Fruit fly (Drosophila melanogaster) whole organism, embryonic: ENCODE data around the gene jhamt.

Source experiments
- CG10209 ChIP-seq: fragments of 200-800 bp; sonication (Bioruptor generic); optimal IDR thresholded peaks from 3 replicates; lab custom pipeline; 2017; ENCODE audit warnings: missing biosample characterization, mild to moderate bottlenecking, missing genetic modification characterization, missing genetic modification reagents
- CG1024 ChIP-seq: fragments of 200-800 bp; sonication (Bioruptor generic); IDR thresholded peaks from 2 replicates; pipeline ENCODE4 v1.3.6; 2022; ENCODE audit warnings: missing biosample characterization, missing genetic modification characterization
- CG11085 ChIP-seq: fragments of 200-800 bp; sonication (Bioruptor generic); IDR thresholded peaks from 2 replicates; pipeline ENCODE4 v1.3.6; 2022; ENCODE audit warnings: missing biosample characterization, missing genetic modification characterization
- CG11560 ChIP-seq: fragments of 200-800 bp; sonication (Bioruptor generic); IDR thresholded peaks from 3 replicates; pipeline ENCODE4 v1.3.6; 2022; ENCODE audit warnings: missing biosample characterization, missing genetic modification characterization
- CG12071 ChIP-seq: fragments of 200-800 bp; sonication (Bioruptor generic); optimal IDR thresholded peaks from 3 replicates; lab custom pipeline; 2018; ENCODE audit warnings: missing biosample characterization, mild to moderate bottlenecking, missing genetic modification characterization
- CG12155 ChIP-seq: fragments of 200-800 bp; sonication (Bioruptor generic); optimal IDR thresholded peaks from 3 replicates; lab custom pipeline; 2016; ENCODE audit warnings: missing biosample characterization, missing genetic modification characterization
- CG13624 ChIP-seq: fragments of 200-800 bp; sonication (Bioruptor generic); optimal IDR thresholded peaks from 2 replicates; lab custom pipeline; 2016; ENCODE audit warnings: missing biosample characterization, missing genetic modification characterization
- CG15696 ChIP-seq: fragments of 200-800 bp; sonication (Bioruptor generic); optimal IDR thresholded peaks from 2 replicates; lab custom pipeline; 2019; ENCODE audit warnings: missing biosample characterization, mild to moderate bottlenecking, missing genetic modification characterization, moderate library complexity
- CG16813 ChIP-seq: fragments of 200-800 bp; sonication (Bioruptor generic); IDR thresholded peaks from 3 replicates; pipeline ENCODE4 v1.3.6; 2022; ENCODE audit warnings: missing biosample characterization, missing genetic modification characterization; ENCODE audit not compliant: partially characterized antibody
- CG16863 ChIP-seq: fragments of 200-800 bp; sonication (Bioruptor generic); optimal IDR thresholded peaks from 3 replicates; lab custom pipeline; 2016; ENCODE audit warnings: missing biosample characterization, missing genetic modification characterization
- CG1832 ChIP-seq: fragments of 200-800 bp; sonication (Bioruptor generic); optimal IDR thresholded peaks from 2 replicates; lab custom pipeline; 2017; ENCODE audit warnings: missing biosample characterization, mild to moderate bottlenecking, missing genetic modification characterization, inconsistent platforms
- CG2712 ChIP-seq: fragments of 200-800 bp; optimal IDR thresholded peaks from 3 replicates; lab custom pipeline; 2019; ENCODE audit warnings: missing biosample characterization, mild to moderate bottlenecking, missing genetic modification characterization, moderate library complexity
- CG3407 ChIP-seq: fragments of 200-800 bp; sonication (Bioruptor generic); optimal IDR thresholded peaks from 2 replicates; lab custom pipeline; 2018; ENCODE audit warnings: missing biosample characterization, mild to moderate bottlenecking, missing genetic modification characterization
- CG5180 ChIP-seq: fragments of 200-800 bp; sonication (Bioruptor generic); optimal IDR thresholded peaks from 3 replicates; lab custom pipeline; 2017; ENCODE audit warnings: missing biosample characterization, missing genetic modification characterization, mild to moderate bottlenecking, moderate library complexity, missing genetic modification reagents
- CG6254 ChIP-seq: fragments of 200-800 bp; sonication (Bioruptor generic); optimal IDR thresholded peaks from 3 replicates; lab custom pipeline; 2017; ENCODE audit warnings: mild to moderate bottlenecking, missing biosample characterization, missing genetic modification reagents, missing genetic modification characterization
- CG6854 ChIP-seq: fragments of 200-800 bp; sonication (Bioruptor generic); optimal IDR thresholded peaks from 3 replicates; lab custom pipeline; 2017; ENCODE audit warnings: missing biosample characterization, mild to moderate bottlenecking, missing genetic modification characterization
- CG7987 ChIP-seq: fragments of 200-800 bp; sonication (Bioruptor generic); optimal IDR thresholded peaks from 2 replicates; lab custom pipeline; 2018; ENCODE audit warnings: missing biosample characterization, mild to moderate bottlenecking, missing genetic modification characterization, moderate library complexity
- CG8281 ChIP-seq: fragments of 200-800 bp; sonication (Bioruptor generic); optimal IDR thresholded peaks from 2 replicates; lab custom pipeline; 2018; ENCODE audit warnings: missing biosample characterization, mild to moderate bottlenecking, missing genetic modification characterization, moderate library complexity
- CG8388 ChIP-seq: fragments of 200-800 bp; sonication (Bioruptor generic); optimal IDR thresholded peaks from 2 replicates; lab custom pipeline; 2019; ENCODE audit warnings: missing biosample characterization, mild to moderate bottlenecking, missing genetic modification characterization, moderate library complexity
- Dad ChIP-seq: fragments of 200-800 bp; sonication (Bioruptor generic); optimal IDR thresholded peaks from 3 replicates; lab custom pipeline; 2016; ENCODE audit warnings: missing biosample characterization, missing genetic modification characterization
- Dref ChIP-seq: fragments of 200-800 bp; sonication (Bioruptor generic); IDR thresholded peaks from 2 replicates; pipeline ENCODE4 v1.3.6; 2022; ENCODE audit warnings: missing biosample characterization, missing genetic modification characterization
- Ets65A ChIP-seq: fragments of 200-800 bp; sonication (Bioruptor generic); peaks from one replicate; lab custom pipeline; 2016; ENCODE audit warnings: missing biosample characterization, missing genetic modification characterization
- Gsc ChIP-seq: fragments of 200-800 bp; sonication (Bioruptor generic); IDR thresholded peaks from 2 replicates; pipeline ENCODE4 v1.3.6; 2022; ENCODE audit warnings: missing biosample characterization, missing genetic modification characterization
- Gug ChIP-seq: fragments of 200-800 bp; sonication (Bioruptor generic); IDR thresholded peaks from 4 replicates; pipeline ENCODE4 v1.3.6; 2022; ENCODE audit warnings: missing biosample characterization, missing genetic modification characterization
- MESR4 ChIP-seq: fragments of 200-800 bp; sonication (Bioruptor generic); optimal IDR thresholded peaks from 2 replicates; lab custom pipeline; 2018; ENCODE audit warnings: missing biosample characterization, mild to moderate bottlenecking, missing genetic modification characterization, moderate library complexity
- Max ChIP-seq: fragments of 200-800 bp; sonication (Bioruptor generic); optimal IDR thresholded peaks from 2 replicates; lab custom pipeline; 2016; ENCODE audit warnings: missing biosample characterization, mild to moderate bottlenecking, missing genetic modification characterization
- Mrtf ChIP-seq: fragments of 200-800 bp; sonication (Bioruptor generic); IDR thresholded peaks from 3 replicates; pipeline ENCODE4 v1.3.6; 2022; ENCODE audit warnings: missing biosample characterization, missing genetic modification characterization
- Sin3A ChIP-seq: fragments of >200 bp; optimal IDR thresholded peaks from 2 replicates; lab custom pipeline; 2018
- Ssrp ChIP-seq: fragments of 200-800 bp; sonication (Bioruptor generic); optimal IDR thresholded peaks from 2 replicates; lab custom pipeline; 2018; ENCODE audit warnings: missing biosample characterization, mild to moderate bottlenecking, missing genetic modification characterization, moderate library complexity
- Taf1 ChIP-seq: fragments of 200-800 bp; sonication (Bioruptor generic); IDR thresholded peaks from 2 replicates; pipeline ENCODE4 v1.3.6; 2022; ENCODE audit warnings: missing biosample characterization, missing genetic modification characterization
- ato ChIP-seq: fragments of 200-800 bp; sonication (Bioruptor generic); IDR thresholded peaks from 2 replicates; pipeline ENCODE4 v1.3.6; 2022; ENCODE audit warnings: missing biosample characterization, missing genetic modification characterization; ENCODE audit not compliant: partially characterized antibody
- croc ChIP-seq: fragments of 200-800 bp; sonication (Bioruptor generic); conservative IDR thresholded peaks from 3 replicates; pipeline ENCODE4 v1.3.6; 2022; ENCODE audit warnings: missing biosample characterization, missing genetic modification characterization
- dmrt11E ChIP-seq: fragments of 200-800 bp; sonication (Bioruptor generic); optimal IDR thresholded peaks from 3 replicates; lab custom pipeline; 2018; ENCODE audit warnings: missing biosample characterization, mild to moderate bottlenecking, missing genetic modification characterization, moderate library complexity
- dysf ChIP-seq: fragments of 200-800 bp; sonication (Bioruptor generic); IDR thresholded peaks from 3 replicates; pipeline ENCODE4 v1.3.6; 2022; ENCODE audit warnings: missing biosample characterization, missing genetic modification characterization
- emc ChIP-seq: fragments of 200-800 bp; sonication (Bioruptor generic); optimal IDR thresholded peaks from 2 replicates; lab custom pipeline; 2016; ENCODE audit warnings: missing biosample characterization, missing genetic modification characterization
- ewg ChIP-seq: fragments of 200-800 bp; sonication (Bioruptor generic); optimal IDR thresholded peaks from 3 replicates; lab custom pipeline; 2017; ENCODE audit warnings: mild to moderate bottlenecking, missing biosample characterization, missing genetic modification reagents, missing genetic modification characterization
- ham ChIP-seq: fragments of 200-800 bp; sonication (Bioruptor generic); IDR thresholded peaks from 2 replicates; pipeline ENCODE4 v1.3.6; 2022; ENCODE audit warnings: missing biosample characterization, missing genetic modification characterization
- ind ChIP-seq: fragments of 200-800 bp; sonication (Bioruptor generic); optimal IDR thresholded peaks from 3 replicates; lab custom pipeline; 2016; ENCODE audit warnings: missing biosample characterization, missing genetic modification characterization
- jigr1 ChIP-seq: fragments of 200-800 bp; sonication (Bioruptor generic); IDR thresholded peaks from 3 replicates; pipeline ENCODE4 v1.3.6; 2022; ENCODE audit warnings: missing biosample characterization, missing genetic modification characterization
- lilli ChIP-seq: fragments of 200-800 bp; sonication (Bioruptor generic); optimal IDR thresholded peaks from 3 replicates; lab custom pipeline; 2016; ENCODE audit warnings: missing biosample characterization, missing genetic modification characterization
- nmo ChIP-seq: fragments of 200-800 bp; sonication (Bioruptor generic); optimal IDR thresholded peaks from 2 replicates; lab custom pipeline; 2018; ENCODE audit warnings: missing biosample characterization, mild to moderate bottlenecking, missing genetic modification characterization, moderate library complexity
- otp ChIP-seq: fragments of 200-800 bp; sonication (Bioruptor generic); IDR thresholded peaks from 3 replicates; pipeline ENCODE4, ENCODE4 v1.3.6; 2022; ENCODE audit warnings: missing biosample characterization, missing genetic modification characterization
- pho ChIP-seq: fragments of 200-800 bp; sonication (Bioruptor generic); optimal IDR thresholded peaks from 2 replicates; lab custom pipeline; 2016; ENCODE audit warnings: missing biosample characterization, missing genetic modification characterization
- sob ChIP-seq: fragments of 200-800 bp; sonication (Bioruptor generic); IDR thresholded peaks from 2 replicates; pipeline ENCODE4 v1.3.6; 2022; ENCODE audit warnings: missing biosample characterization, missing genetic modification characterization
- ssp ChIP-seq: fragments of 200-800 bp; sonication (Bioruptor generic); IDR thresholded peaks from 2 replicates; pipeline ENCODE4 v1.3.6; 2022; ENCODE audit warnings: missing biosample characterization, missing genetic modification characterization

jhamt gene

dm6 chr2L:16337785-16338184 lies 27.9 kb upstream of the jhamt start, which contains the start of gene CG31817:
CG31817 (minus strand) TSS chr2L:16337885.
- TF ChIP-seq Dad (GFP tag; lab: Kevin White, UChicago): no peak
- no peak for TF ChIP-seq CG15696 (tag; lab: Kevin White, UChicago)
- TF ChIP-seq ewg (GFP tag; lab: Kevin White, UChicago): no peak
- no peak for TF ChIP-seq Max (GFP tag; lab: Kevin White, UChicago)
- no peak for TF ChIP-seq CG1832 (GFP tag; lab: Kevin White, UChicago)
- TF ChIP-seq dysf (GFP tag; lab: Robert Waterston, UW): no peak
- no peak for TF ChIP-seq lilli (GFP tag; lab: Kevin White, UChicago)
- no peak for TF ChIP-seq CG8388 (GFP tag; lab: Kevin White, UChicago)
- no peak for TF ChIP-seq croc (GFP tag; lab: Robert Waterston, UW)
- TF ChIP-seq Dref (GFP tag; lab: Robert Waterston, UW): no peak
- no peak for TF ChIP-seq otp (GFP tag; lab: Robert Waterston, UW)
- no peak for TF ChIP-seq ssp (GFP tag; lab: Robert Waterston, UW)
- TF ChIP-seq, all 482 proteins: peak for 0

DNA sequence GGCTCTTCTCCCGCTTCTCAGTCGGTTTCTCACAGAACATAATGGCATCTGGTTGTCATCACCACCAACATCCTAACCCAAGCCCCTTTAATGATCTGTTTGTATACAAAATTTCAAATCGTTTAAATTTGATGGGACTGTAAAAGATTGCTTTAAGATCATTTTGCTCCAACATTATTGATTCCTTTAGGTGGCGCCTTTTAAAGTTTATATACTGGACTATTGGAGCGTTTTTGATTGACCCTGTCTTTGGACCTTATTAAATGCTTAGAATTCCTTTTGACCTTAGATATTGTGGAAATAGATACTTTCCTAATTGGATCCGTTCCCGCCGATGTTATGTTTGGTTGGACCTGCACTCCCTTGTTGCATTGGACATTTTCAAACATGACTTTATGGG lies 25.4 kb upstream of the jhamt start, which contains the start of gene CG42266:
Gene CG42266, minus strand, starts transcription at position 101 of the 400 bp plus-strand sequence.
- no peak for TF ChIP-seq Mrtf
- TF ChIP-seq sob (GFP tag; lab: Robert Waterston, UW): no peak
- TF ChIP-seq dmrt11E (tag; lab: Kevin White, UChicago): no peak
- no peak for TF ChIP-seq CG10209 (GFP tag; lab: Kevin White, UChicago)
- TF ChIP-seq Ets65A (GFP tag; lab: Kevin White, UChicago): peak; percentile 20
- no peak for TF ChIP-seq emc (GFP tag; lab: Kevin White, UChicago)
- no peak for TF ChIP-seq Ssrp (tag; lab: Kevin White, UChicago)
- no peak for TF ChIP-seq nmo (GFP tag; lab: Kevin White, UChicago)

- no peak for TF ChIP-seq CG8281 (tag; lab: Kevin White, UChicago)
- no peak for TF ChIP-seq CG6854 (GFP tag; lab: Kevin White, UChicago)
- no peak for TF ChIP-seq ham (GFP tag; lab: Robert Waterston, UW)
- no peak for TF ChIP-seq MESR4 (GFP tag; lab: Kevin White, UChicago)
- no peak for TF ChIP-seq CG16813
- no peak for TF ChIP-seq CG13624 (GFP tag; lab: Kevin White, UChicago)
These were observed 23.5 kb upstream of the jhamt start, which contains the start of gene CG44405 for dm6 chr2L:16342224-16342623. CG44405 (minus strand) TSS chr2L:16342324.

dm6 chr2L:16350160-16350633 lies 15.5 kb upstream of the jhamt start:
- TF ChIP-seq CG6854 (GFP tag; lab: Kevin White, UChicago): peak; percentile 41
- TF ChIP-seq CG5180: no peak
- TF ChIP-seq emc (GFP tag; lab: Kevin White, UChicago): no peak
- peak; percentile 15 for TF ChIP-seq CG6254 (GFP tag; lab: Kevin White, UChicago)
- TF ChIP-seq CG12071 (GFP tag; lab: Kevin White, UChicago): no peak
- TF ChIP-seq CG11085 (GFP tag; lab: Robert Waterston, UW): peak; percentile 70
- peak; percentile 64 for TF ChIP-seq CG12155 (GFP tag; lab: Kevin White, UChicago)
- TF ChIP-seq CG2712 (tag; lab: Kevin White, UChicago): peak; percentile 68
- TF ChIP-seq Gug (GFP tag; lab: Robert Waterston, UW): peak; percentile 78; the same call in 2 of the 4 replicates
- peak; percentile 53; the same call in 1 of the 2 replicates for TF ChIP-seq ato (GFP tag; lab: Robert Waterston, UW)
- peak; percentile 54 for TF ChIP-seq CG1024
- TF ChIP-seq Sin3A (lab: Kevin White, UChicago): no peak
- TF ChIP-seq MESR4 (GFP tag; lab: Kevin White, UChicago): peak; percentile 58
- peak; percentile 62; the same call in 1 of the 2 replicates for TF ChIP-seq Taf1 (GFP tag; lab: Robert Waterston, UW)
- TF ChIP-seq ind (GFP tag; lab: Kevin White, UChicago): peak; percentile 75
- peak; percentile 41 for TF ChIP-seq CG16863
- no peak for TF ChIP-seq CG7987 (GFP tag; lab: Kevin White, UChicago)
- TF ChIP-seq pho (GFP tag; lab: Kevin White, UChicago): peak; percentile 73
- TF ChIP-seq CG3407: peak; percentile 12
- TF ChIP-seq jigr1 (GFP tag; lab: Robert Waterston, UW): peak; percentile 47; the same call in 1 of the 3 replicates
- TF ChIP-seq CG11560 (tag; lab: Robert Waterston, UW): peak; percentile 49; the same call in 1 of the 3 replicates
- TF ChIP-seq Gsc (GFP tag; lab: Robert Waterston, UW): 0 out of 2 replicates have a peak, but pooled peaks have one; percentile 20
